Worm (Caenorhabditis elegans) whole organism, L4 larva: ENCODE measurements around the gene T25E12.14.

Source experiments
- F49E8.2 ChIP-seq: sonication (generic microtip); optimal IDR thresholded peaks from 2 replicates; lab custom pipeline; 2016; ENCODE audit warnings: missing compliant biosample characterization, mild to moderate bottlenecking, missing genetic modification characterization, borderline replicate concordance
- Y75B8A.6 ChIP-seq: fragments of 200-800 bp; sonication (Bioruptor generic); IDR thresholded peaks from 2 replicates; pipeline ENCODE4 v1.3.6; 2022; ENCODE audit warnings: missing genetic modification reagents, missing genetic modification characterization, missing compliant biosample characterization
- ZK337.2 ChIP-seq: fragments of 200-800 bp; sonication (Bioruptor generic); IDR thresholded peaks from 2 replicates; pipeline ENCODE4 v1.3.6; 2022; ENCODE audit warnings: missing genetic modification reagents, missing genetic modification characterization, missing compliant biosample characterization
- aha-1 ChIP-seq: fragments of 150-350 bp; peaks from one replicate; lab custom pipeline; 2014; ENCODE audit warnings: missing biosample characterization, missing genetic modification characterization
- ceh-32 ChIP-seq: sonication (generic microtip); optimal IDR thresholded peaks from 2 replicates; lab custom pipeline; 2016; ENCODE audit warnings: mild to moderate bottlenecking, missing genetic modification characterization, missing compliant biosample characterization; ENCODE audit not compliant: poor library complexity
- ceh-44 ChIP-seq: fragments of 200-800 bp; sonication (Bioruptor generic); IDR thresholded peaks from 2 replicates; pipeline ENCODE4 v1.3.6; 2022; ENCODE audit warnings: missing genetic modification reagents, missing genetic modification characterization, missing compliant biosample characterization
- dmd-6 ChIP-seq: fragments of 200-800 bp; sonication (Bioruptor generic); IDR thresholded peaks from 2 replicates; pipeline ENCODE4 v1.3.6; 2022; ENCODE audit warnings: missing genetic modification reagents, missing genetic modification characterization, missing compliant biosample characterization
- dve-1 ChIP-seq: sonication (generic microtip); optimal IDR thresholded peaks from 2 replicates; lab custom pipeline; 2017; ENCODE audit warnings: antibody characterized with exemption, mild to moderate bottlenecking, missing genetic modification characterization, missing compliant biosample characterization; ENCODE audit not compliant: insufficient read depth
- fos-1 ChIP-seq: fragments of 150-350 bp; optimal IDR thresholded peaks from 2 replicates; lab custom pipeline; 2014; ENCODE audit warnings: missing biosample characterization, missing genetic modification characterization
- gei-8 ChIP-seq: fragments of 200-800 bp; sonication (Bioruptor generic); optimal IDR thresholded peaks from 2 replicates; lab custom pipeline; 2018; ENCODE audit warnings: mild to moderate bottlenecking, missing genetic modification characterization, missing compliant biosample characterization
- hlh-30 ChIP-seq: sonication (generic microtip); optimal IDR thresholded peaks from 2 replicates; lab custom pipeline; 2017; ENCODE audit warnings: antibody characterized with exemption, mild to moderate bottlenecking, missing genetic modification characterization, missing compliant biosample characterization; ENCODE audit not compliant: insufficient read depth
- lim-7 ChIP-seq: fragments of 200-800 bp; sonication (Bioruptor generic); IDR thresholded peaks from 2 replicates; pipeline ENCODE4 v1.3.6; 2022; ENCODE audit warnings: missing genetic modification characterization, missing compliant biosample characterization
- madf-5 ChIP-seq, 2 experiments: fragments of 200-800 bp; sonication (Bioruptor generic); IDR thresholded peaks; 2 replicates each; pipeline ENCODE4 v1.3.6; 2022; ENCODE audit warnings: missing compliant biosample characterization in 2 of 2, missing genetic modification characterization in 2 of 2
- nhr-102 ChIP-seq: sonication (generic microtip); optimal IDR thresholded peaks from 2 replicates; lab custom pipeline; 2016; ENCODE audit warnings: mild to moderate bottlenecking, missing genetic modification characterization, moderate library complexity, missing compliant biosample characterization
- nhr-11 ChIP-seq: fragments of 150-350 bp; optimal IDR thresholded peaks from 2 replicates; lab custom pipeline; 2014; ENCODE audit warnings: missing biosample characterization, missing genetic modification characterization
- nhr-111 ChIP-seq: fragments of 200-800 bp; sonication (Bioruptor generic); optimal IDR thresholded peaks from 2 replicates; lab custom pipeline; 2018; ENCODE audit warnings: mild to moderate bottlenecking, missing genetic modification characterization, missing compliant biosample characterization
- nhr-48 ChIP-seq: sonication (generic microtip); optimal IDR thresholded peaks from 2 replicates; lab custom pipeline; 2016; ENCODE audit warnings: mild to moderate bottlenecking, missing genetic modification characterization, missing compliant biosample characterization
- rbr-2 ChIP-seq: sonication (generic microtip); optimal IDR thresholded peaks from 2 replicates; lab custom pipeline; 2016; ENCODE audit warnings: missing genotype, missing genetic modification characterization, missing compliant biosample characterization
- set-16 ChIP-seq: fragments of 200-800 bp; sonication (Bioruptor generic); IDR thresholded peaks from 2 replicates; pipeline ENCODE4 v1.3.6; 2022; ENCODE audit warnings: missing genetic modification reagents, missing genetic modification characterization, missing compliant biosample characterization
- spr-3 ChIP-seq: fragments of 200-800 bp; sonication (Bioruptor generic); optimal IDR thresholded peaks from 2 replicates; lab custom pipeline; 2018; ENCODE audit warnings: mild to moderate bottlenecking, missing genetic modification characterization, missing compliant biosample characterization
- unc-130 ChIP-seq: sonication (generic microtip); optimal IDR thresholded peaks from 2 replicates; lab custom pipeline; 2016; ENCODE audit warnings: missing genetic modification reagents, missing genetic modification characterization, missing compliant biosample characterization
- unc-62 ChIP-seq, 3 experiments: fragments of 150-350 bp in 1 of 3; sonication (generic microtip); optimal IDR thresholded peaks in 2 of 3; peaks in 1 of 3; 1 replicate in 1 of 3; 2 replicates in 2 of 3; lab custom pipeline; 2014 to 2017; ENCODE audit warnings: missing biosample characterization in 3 of 3, missing genetic modification characterization in 3 of 3, missing genetic modification reagents in 3 of 3, missing genotype in 1 of 3
- zag-1 ChIP-seq: fragments of 150-350 bp; optimal IDR thresholded peaks from 2 replicates; lab custom pipeline; 2014; ENCODE audit warnings: missing biosample characterization, missing genetic modification characterization
- ztf-7 ChIP-seq: fragments of 150-350 bp; optimal IDR thresholded peaks from 2 replicates; lab custom pipeline; 2014; ENCODE audit warnings: missing biosample characterization, missing genetic modification characterization

T25E12.14 gene

ce11 chrV:16731600-16731999 is 4.6 kb downstream of the T25E12.14 start, which contains the start of gene srz-100:
srz-100 (plus strand) TSS chrV:16731900.
- TF ChIP-seq spr-3 (GFP tag; lab: Kevin White, UChicago) (no peak), gei-8 (GFP tag; lab: Kevin White, UChicago) (no peak), F49E8.2 (no peak)
- TF ChIP-seq, all 104 proteins: peak for 0

- TF ChIP-seq ceh-32 (tag; lab: Kevin White, UChicago) = no peak
- TF ChIP-seq nhr-111 (GFP tag; lab: Kevin White, UChicago) = no peak
- no peak for TF ChIP-seq rbr-2
- TF ChIP-seq zag-1 (tag; lab: Kevin White, UChicago) = no peak
- TF ChIP-seq hlh-30 (tag; lab: Kevin White, UChicago) = no peak
- no peak for TF ChIP-seq ZK337.2 (GFP tag; lab: Robert Waterston, UW)
- no peak for TF ChIP-seq nhr-11 (tag; lab: Kevin White, UChicago)
- no peak for TF ChIP-seq lim-7 (GFP tag; lab: Robert Waterston, UW)
- no peak for TF ChIP-seq Y75B8A.6 (GFP tag; lab: Robert Waterston, UW)
- TF ChIP-seq nhr-102 (tag; lab: Kevin White, UChicago) = no peak
- TF ChIP-seq, all 104 proteins: peak for 0
These were observed 6.7 kb downstream of the T25E12.14 start, which contains the start of gene T25E12.16 for ce11 chrV:16733681-16734080. T25E12.16 (minus strand) TSS chrV:16733781.

ce11 chrV:16735518-16735917 is 8.5 kb downstream of the T25E12.14 start, which contains the start of the genes clec-38 and clec-34:
clec-38 (minus strand) TSS chrV:16735618.
clec-34 (plus strand) TSS chrV:16735765.
- TF ChIP-seq unc-62 (GFP tag; optimal IDR thresholded peaks at IDR 0.05 in 1 of 2; lab: Kevin White, UChicago) (peak in 1 of 2 experiments; percentile 4), unc-62 (tag; optimal IDR thresholded peaks at IDR 0.05; lab: Kevin White, UChicago) (no peak), ZK337.2 (GFP tag; lab: Robert Waterston, UW) (no peak), ceh-44 (GFP tag; lab: Robert Waterston, UW) (no peak), fos-1 (tag; lab: Kevin White, UChicago) (no peak)

ce11 chrV:16739100-16739499 is 12.1 kb downstream of the T25E12.14 start, which contains the start of the genes clec-29 and clec-39:
clec-29 (minus strand) TSS chrV:16739200.
clec-39 (plus strand) TSS chrV:16739268.
- no peak for TF ChIP-seq unc-62 (GFP tag; optimal IDR thresholded peaks at IDR 0.05 in 1 of 2; lab: Kevin White, UChicago)
- no peak for TF ChIP-seq unc-62 (tag; optimal IDR thresholded peaks at IDR 0.05; lab: Kevin White, UChicago)
- no peak for TF ChIP-seq hlh-30 (tag; lab: Kevin White, UChicago)
- TF ChIP-seq dmd-6 (GFP tag; lab: Robert Waterston, UW) = no peak

ce11 chrV:16742123-16742522 is 15.1 kb downstream of the T25E12.14 start, which contains the start of gene T25E12.6:
T25E12.6 (plus strand) TSS chrV:16742423.
- TF ChIP-seq ceh-44 (GFP tag; lab: Robert Waterston, UW) (no peak), F49E8.2 (no peak), ztf-7 (tag; lab: Kevin White, UChicago) (no peak), aha-1 (tag; lab: Kevin White, UChicago) (peak; percentile 67)

ce11 chrV:16744783-16745182 is 17.8 kb downstream of the T25E12.14 start:
- TF ChIP-seq F49E8.2 = peak; percentile 1
- no peak for TF ChIP-seq dve-1 (tag; lab: Kevin White, UChicago)
- 0 out of 4 replicates have a peak, but pooled peaks of 1 of the 2 experiments have one; percentile 57 for TF ChIP-seq madf-5 (GFP tag; IDR thresholded peaks at IDR 0.05; lab: Robert Waterston, UW)
- TF ChIP-seq unc-130 (GFP tag; lab: Kevin White, UChicago) = peak; percentile 16

ce11 chrV:16745214-16745613 is 18.2 kb downstream of the T25E12.14 start:
- TF ChIP-seq aha-1 (tag; lab: Kevin White, UChicago) = peak; percentile 85
- peak; percentile 75 for TF ChIP-seq set-16 (GFP tag; lab: Robert Waterston, UW)
- TF ChIP-seq nhr-48 (tag; lab: Kevin White, UChicago) = no peak
- TF ChIP-seq, all 104 proteins: peak for 2
